Worm (Caenorhabditis elegans): ENCODE measurements around the gene C37H5.5.

DNA sequence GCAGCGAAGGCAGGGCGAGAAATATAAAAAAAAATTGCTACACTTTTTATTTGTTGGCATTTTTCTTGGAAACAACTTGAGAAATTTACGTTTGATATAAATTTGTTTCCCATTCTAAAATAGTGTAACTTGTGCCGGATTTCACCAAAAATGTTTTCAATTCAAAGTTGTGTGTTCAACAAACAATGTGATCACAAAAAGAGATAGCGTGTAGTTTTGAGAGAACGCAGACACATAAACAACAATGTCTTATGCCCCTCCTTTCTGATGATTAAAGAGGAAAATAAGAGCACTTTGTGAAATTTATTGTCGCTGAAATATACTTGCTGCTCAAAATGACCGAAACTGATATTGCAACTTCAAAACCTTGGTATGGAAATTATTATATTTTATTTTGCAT lies 20.3 kb downstream of the C37H5.5 start, which contains the start of gene abhd-5.1:
- TF ChIP-seq pha-4 (tag; optimal IDR thresholded peaks at IDR 0.05) (no peak), fkh-6 (tag; optimal IDR thresholded peaks at IDR 0.05) (no peak), ceh-18 (tag; optimal IDR thresholded peaks at IDR 0.05) (no peak), pag-3 (tag; optimal IDR thresholded peaks at IDR 0.05; ENCODE audit: borderline replicate concordance) (no peak), ceh-24 (tag; optimal IDR thresholded peaks at IDR 0.05) (no peak), F13H6.1 (tag; optimal IDR thresholded peaks at IDR 0.05) (no peak), ama-1 (optimal IDR thresholded peaks at IDR 0.05) (no peak), sox-4 (tag; optimal IDR thresholded peaks at IDR 0.05) (no peak)

All from whole organism, late embryonic.